Fruit fly (Drosophila melanogaster) whole organism, embryonic: ENCODE results near the gene Gr93a.

Experiments used
- Asciz ChIP-seq: fragments of 200-800 bp; sonication (Bioruptor generic); optimal IDR thresholded peaks from 2 replicates; lab custom pipeline; 2017; ENCODE audit warnings: missing biosample characterization, mild to moderate bottlenecking, missing genetic modification characterization, missing genetic modification reagents
- Atf3 ChIP-seq: fragments of 200-800 bp; sonication (Bioruptor generic); optimal IDR thresholded peaks from 3 replicates; lab custom pipeline; 2016; ENCODE audit warnings: missing biosample characterization, missing genetic modification characterization
- Atf6 ChIP-seq: fragments of 200-800 bp; sonication (Bioruptor generic); IDR thresholded peaks from 2 replicates; pipeline ENCODE4 v1.3.6; 2022; ENCODE audit warnings: missing biosample characterization, missing genetic modification characterization
- CG10274 ChIP-seq: fragments of 200-800 bp; sonication (Bioruptor generic); optimal IDR thresholded peaks from 3 replicates; lab custom pipeline; 2017; ENCODE audit warnings: missing biosample characterization, mild to moderate bottlenecking, missing genetic modification characterization
- CG10654 ChIP-seq: fragments of 200-800 bp; sonication (Bioruptor generic); optimal IDR thresholded peaks from 2 replicates; lab custom pipeline; 2016; ENCODE audit warnings: missing biosample characterization, missing genetic modification characterization
- CG13296 ChIP-seq: fragments of 200-800 bp; sonication (Bioruptor generic); optimal IDR thresholded peaks from 3 replicates; lab custom pipeline; 2018; ENCODE audit warnings: missing biosample characterization, mild to moderate bottlenecking, missing genetic modification characterization
- CG13424 ChIP-seq: fragments of 200-800 bp; sonication (Bioruptor generic); optimal IDR thresholded peaks from 2 replicates; lab custom pipeline; 2019; ENCODE audit warnings: missing biosample characterization, mild to moderate bottlenecking, missing genetic modification characterization, moderate library complexity
- CG15011 ChIP-seq: fragments of 200-800 bp; sonication (Bioruptor generic); optimal IDR thresholded peaks from 3 replicates; lab custom pipeline; 2018; ENCODE audit warnings: missing biosample characterization, mild to moderate bottlenecking, missing genetic modification characterization
- CG15601 ChIP-seq: fragments of 200-800 bp; sonication (Bioruptor generic); optimal IDR thresholded peaks from 3 replicates; lab custom pipeline; 2019; ENCODE audit warnings: missing biosample characterization, mild to moderate bottlenecking, missing genetic modification characterization, moderate library complexity
- CG1647 ChIP-seq: fragments of 200-800 bp; sonication (Bioruptor generic); optimal IDR thresholded peaks from 3 replicates; lab custom pipeline; 2016; ENCODE audit warnings: missing biosample characterization, missing genetic modification characterization
- CG17359 ChIP-seq: fragments of 200-800 bp; sonication (Bioruptor generic); optimal IDR thresholded peaks from 3 replicates; lab custom pipeline; 2018; ENCODE audit warnings: missing biosample characterization, mild to moderate bottlenecking, missing genetic modification characterization, moderate library complexity
- CG18011 ChIP-seq: fragments of 200-800 bp; sonication (Bioruptor generic); optimal IDR thresholded peaks from 2 replicates; lab custom pipeline; 2017; ENCODE audit warnings: missing biosample characterization, missing genetic modification characterization, mild to moderate bottlenecking, moderate library complexity, missing genotype
- CG30403 ChIP-seq: fragments of 200-800 bp; sonication (Bioruptor generic); optimal IDR thresholded peaks from 3 replicates; lab custom pipeline; 2016; ENCODE audit warnings: missing biosample characterization, missing genetic modification characterization
- CG32767 ChIP-seq: fragments of 200-800 bp; sonication (Bioruptor generic); IDR thresholded peaks from 2 replicates; pipeline ENCODE4 v1.3.6; 2022; ENCODE audit warnings: missing biosample characterization, missing genetic modification characterization
- CG3281 ChIP-seq: fragments of 200-800 bp; sonication (Bioruptor generic); optimal IDR thresholded peaks from 3 replicates; lab custom pipeline; 2017; ENCODE audit warnings: missing biosample characterization, mild to moderate bottlenecking, missing genetic modification characterization
- CG3847 ChIP-seq: fragments of 200-800 bp; sonication (Bioruptor generic); IDR thresholded peaks from 2 replicates; pipeline ENCODE4 v1.3.6; 2022; ENCODE audit warnings: missing biosample characterization, missing genetic modification characterization
- CG43689 ChIP-seq: fragments of 200-800 bp; sonication (Bioruptor generic); IDR thresholded peaks from 2 replicates; pipeline ENCODE4 v1.3.6; 2022; ENCODE audit warnings: missing biosample characterization, missing genetic modification characterization
- CG7372 ChIP-seq: fragments of 200-800 bp; sonication (Bioruptor generic); IDR thresholded peaks from 2 replicates; pipeline ENCODE4 v1.3.6; 2022; ENCODE audit warnings: missing biosample characterization, missing genetic modification characterization
- CG7963 ChIP-seq: fragments of 200-800 bp; sonication (Bioruptor generic); IDR thresholded peaks from 3 replicates; pipeline ENCODE4 v1.3.6; 2022; ENCODE audit warnings: missing biosample characterization, missing genetic modification characterization; ENCODE audit not compliant: partially characterized antibody
- CG8359 ChIP-seq: fragments of 200-800 bp; sonication (Bioruptor generic); optimal IDR thresholded peaks from 2 replicates; lab custom pipeline; 2017; ENCODE audit warnings: missing biosample characterization, mild to moderate bottlenecking, missing genetic modification characterization, borderline replicate concordance
- CG9215 ChIP-seq: fragments of 200-800 bp; sonication (Bioruptor generic); IDR thresholded peaks from 2 replicates; pipeline ENCODE4 v1.3.6; 2022; ENCODE audit warnings: missing biosample characterization, missing genetic modification characterization
- CG9797 ChIP-seq: fragments of 200-800 bp; sonication (Bioruptor generic); optimal IDR thresholded peaks from 3 replicates; lab custom pipeline; 2018; ENCODE audit warnings: missing biosample characterization, mild to moderate bottlenecking, missing genetic modification characterization
- CTCF ChIP-seq: fragments of 200-800 bp; sonication (Bioruptor generic); optimal IDR thresholded peaks from 2 replicates; lab custom pipeline; 2017; ENCODE audit warnings: missing biosample characterization, mild to moderate bottlenecking, missing genetic modification characterization, moderate library complexity
- E2f2 ChIP-seq: fragments of 200-800 bp; sonication (Bioruptor generic); IDR thresholded peaks from 2 replicates; pipeline ENCODE4 v1.3.6; 2022; ENCODE audit warnings: missing biosample characterization, missing genetic modification characterization
- HLH3B ChIP-seq: fragments of 200-800 bp; sonication (Bioruptor generic); IDR thresholded peaks from 2 replicates; pipeline ENCODE4 v1.3.6; 2022; ENCODE audit warnings: missing biosample characterization, missing genetic modification characterization
- Hmr ChIP-seq: fragments of 200-800 bp; sonication (Bioruptor generic); optimal IDR thresholded peaks from 3 replicates; lab custom pipeline; 2017; ENCODE audit warnings: mild to moderate bottlenecking, missing biosample characterization, missing genetic modification reagents, missing genetic modification characterization
- Lpt ChIP-seq: fragments of >200 bp; optimal IDR thresholded peaks from 2 replicates; lab custom pipeline; 2018; ENCODE audit warnings: missing biosample characterization, missing genetic modification characterization
- Oli ChIP-seq: fragments of 200-800 bp; sonication (Bioruptor generic); optimal IDR thresholded peaks from 2 replicates; lab custom pipeline; 2018; ENCODE audit warnings: missing biosample characterization, mild to moderate bottlenecking, missing genetic modification characterization, moderate library complexity
- Ptx1 ChIP-seq: fragments of 200-800 bp; sonication (Bioruptor generic); IDR thresholded peaks from 2 replicates; pipeline ENCODE4 v1.3.6; 2022; ENCODE audit warnings: missing biosample characterization, missing genetic modification characterization
- Side ChIP-seq: fragments of 200-800 bp; sonication (Bioruptor generic); optimal IDR thresholded peaks from 2 replicates; lab custom pipeline; 2016; ENCODE audit warnings: missing biosample characterization, missing genetic modification characterization
- ash1 ChIP-seq: fragments of 200-800 bp; sonication (Bioruptor generic); optimal IDR thresholded peaks from 2 replicates; lab custom pipeline; 2018; ENCODE audit warnings: missing biosample characterization, mild to moderate bottlenecking, missing genetic modification characterization
- ato ChIP-seq: fragments of 200-800 bp; sonication (Bioruptor generic); IDR thresholded peaks from 2 replicates; pipeline ENCODE4 v1.3.6; 2022; ENCODE audit warnings: missing biosample characterization, missing genetic modification characterization; ENCODE audit not compliant: partially characterized antibody
- bcd ChIP-seq: fragments of 200-800 bp; sonication (Bioruptor generic); optimal IDR thresholded peaks from 2 replicates; lab custom pipeline; 2017; ENCODE audit warnings: missing biosample characterization, mild to moderate bottlenecking, missing genetic modification characterization
- crc ChIP-seq: fragments of 200-800 bp; sonication (Bioruptor generic); optimal IDR thresholded peaks from 2 replicates; lab custom pipeline; 2016; ENCODE audit warnings: missing biosample characterization, missing genetic modification characterization
- ftz-f1 ChIP-seq: fragments of 200-800 bp; sonication (Bioruptor generic); optimal IDR thresholded peaks from 2 replicates; lab custom pipeline; 2016; ENCODE audit warnings: missing biosample characterization, missing genetic modification characterization
- hb ChIP-seq: fragments of 200-800 bp; sonication (Bioruptor generic); IDR thresholded peaks from 3 replicates; pipeline ENCODE4 v1.3.6; 2022; ENCODE audit warnings: missing biosample characterization, missing genetic modification characterization; ENCODE audit not compliant: partially characterized antibody
- kni ChIP-seq: fragments of 200-800 bp; sonication (Bioruptor generic); optimal IDR thresholded peaks from 3 replicates; lab custom pipeline; 2017; ENCODE audit warnings: mild to moderate bottlenecking, missing biosample characterization, missing genetic modification reagents, missing genetic modification characterization
- lab ChIP-seq: fragments of 200-800 bp; sonication (Bioruptor generic); optimal IDR thresholded peaks from 3 replicates; lab custom pipeline; 2017; ENCODE audit warnings: missing biosample characterization, missing genetic modification characterization, mild to moderate bottlenecking, moderate library complexity, missing genetic modification reagents
- nerfin-1 ChIP-seq: fragments of 200-800 bp; sonication (Bioruptor generic); optimal IDR thresholded peaks from 3 replicates; lab custom pipeline; 2019; ENCODE audit warnings: missing biosample characterization, mild to moderate bottlenecking, missing genetic modification characterization, moderate library complexity
- pita ChIP-seq: fragments of 200-800 bp; sonication (Bioruptor generic); optimal IDR thresholded peaks from 2 replicates; lab custom pipeline; 2017; ENCODE audit warnings: missing biosample characterization, mild to moderate bottlenecking, missing genetic modification characterization
- pros ChIP-seq: fragments of 200-800 bp; sonication (Bioruptor generic); optimal IDR thresholded peaks from 3 replicates; lab custom pipeline; 2019; ENCODE audit warnings: missing biosample characterization, mild to moderate bottlenecking, missing genetic modification characterization, moderate library complexity
- ro ChIP-seq: fragments of 200-800 bp; sonication (Bioruptor generic); IDR thresholded peaks from 2 replicates; pipeline ENCODE4 v1.3.6; 2022; ENCODE audit warnings: missing biosample characterization, missing genetic modification characterization
- row ChIP-seq: fragments of 200-800 bp; sonication (Bioruptor generic); IDR thresholded peaks from 3 replicates; pipeline ENCODE4 v1.3.6; 2022; ENCODE audit warnings: missing biosample characterization, missing genetic modification characterization
- salm ChIP-seq: fragments of 200-800 bp; sonication (Bioruptor generic); optimal IDR thresholded peaks from 2 replicates; lab custom pipeline; 2018; ENCODE audit warnings: missing biosample characterization, mild to moderate bottlenecking, missing genetic modification characterization
- sd ChIP-seq: fragments of 200-800 bp; sonication (Bioruptor generic); optimal IDR thresholded peaks from 3 replicates; lab custom pipeline; 2018; ENCODE audit warnings: missing biosample characterization, mild to moderate bottlenecking, missing genetic modification characterization, moderate library complexity
- sna ChIP-seq: fragments of 200-800 bp; sonication (Bioruptor generic); IDR thresholded peaks from 2 replicates; pipeline ENCODE4 v1.3.6; 2022; ENCODE audit warnings: missing biosample characterization, missing genetic modification characterization; ENCODE audit not compliant: partially characterized antibody
- tup ChIP-seq: fragments of 200-800 bp; sonication (Bioruptor generic); optimal IDR thresholded peaks from 2 replicates; lab custom pipeline; 2016; ENCODE audit warnings: missing biosample characterization, mild to moderate bottlenecking, missing genetic modification characterization, moderate library complexity
- zf30C ChIP-seq: fragments of 200-800 bp; sonication (Bioruptor generic); optimal IDR thresholded peaks from 3 replicates; lab custom pipeline; 2018; ENCODE audit warnings: missing biosample characterization, mild to moderate bottlenecking, missing genetic modification characterization
- zfh2 ChIP-seq: fragments of 200-800 bp; sonication (Bioruptor generic); optimal IDR thresholded peaks from 2 replicates; lab custom pipeline; 2016; ENCODE audit warnings: missing biosample characterization, missing genetic modification characterization

Gene Gr93a

dm6 chr3R:21862137-21862850 lies 30.0 kb downstream of the Gr93a start (continued):
- TF ChIP-seq CG3281 (GFP tag; lab: Kevin White, UChicago): peak; percentile 4
- peak; percentile 79 for TF ChIP-seq row (GFP tag; lab: Robert Waterston, UW)
- peak; percentile 90 for TF ChIP-seq CG30403 (GFP tag; lab: Kevin White, UChicago)
- TF ChIP-seq Asciz (GFP tag; lab: Kevin White, UChicago): peak; percentile 84
- TF ChIP-seq crc (GFP tag; lab: Kevin White, UChicago): no peak
- TF ChIP-seq CG1647 (GFP tag; lab: Kevin White, UChicago): peak; percentile 29
- peak; percentile 60 for TF ChIP-seq HLH3B (GFP tag; lab: Robert Waterston, UW)
- TF ChIP-seq CG7963 (GFP tag; lab: Robert Waterston, UW): no peak
- TF ChIP-seq nerfin-1: peak; percentile 79
- TF ChIP-seq CG17359 (tag; lab: Kevin White, UChicago): peak; percentile 81
- peak; percentile 55 for TF ChIP-seq bcd (GFP tag; lab: Kevin White, UChicago)
- peak; percentile 88 for TF ChIP-seq Oli
- peak; percentile 19 for TF ChIP-seq CTCF
- peak; percentile 48; the same call in 1 of the 2 replicates for TF ChIP-seq E2f2 (GFP tag; lab: Robert Waterston, UW)
- no peak for TF ChIP-seq zfh2 (GFP tag; lab: Kevin White, UChicago)
- TF ChIP-seq sd (tag; lab: Kevin White, UChicago): peak; percentile 16
- no peak for TF ChIP-seq CG9215 (GFP tag; lab: Robert Waterston, UW)
- TF ChIP-seq CG13424 (tag; lab: Kevin White, UChicago): peak; percentile 87
- 0 out of 2 replicates have a peak, but pooled peaks have one; percentile 16 for TF ChIP-seq CG43689 (GFP tag; lab: Robert Waterston, UW)
- peak; percentile 36 for TF ChIP-seq Side (GFP tag; lab: Kevin White, UChicago)
- TF ChIP-seq lab: peak; percentile 46
- peak; percentile 57 for TF ChIP-seq pros (GFP tag; lab: Kevin White, UChicago)
- TF ChIP-seq CG10654 (GFP tag; lab: Kevin White, UChicago): peak; percentile 44
- TF ChIP-seq Ptx1 (GFP tag; lab: Robert Waterston, UW): peak; percentile 72
- no peak for TF ChIP-seq CG13296 (GFP tag; lab: Kevin White, UChicago)
- TF ChIP-seq CG15011: no peak
- no peak for TF ChIP-seq pita (GFP tag; lab: Kevin White, UChicago)
- no peak for TF ChIP-seq sna (GFP tag; lab: Robert Waterston, UW)
- TF ChIP-seq CG15601 (tag; lab: Kevin White, UChicago): peak; percentile 91
- TF ChIP-seq CG8359: peak; percentile 51
- TF ChIP-seq ro (GFP tag; lab: Robert Waterston, UW): no peak
- peak; percentile 78 for TF ChIP-seq zf30C (GFP tag; lab: Kevin White, UChicago)
- TF ChIP-seq CG9797 (GFP tag; lab: Kevin White, UChicago): no peak
- TF ChIP-seq CG18011: no peak
- peak; percentile 39; the same call in 1 of the 2 replicates for TF ChIP-seq CG3847 (GFP tag; lab: Robert Waterston, UW)
- TF ChIP-seq kni (GFP tag; lab: Kevin White, UChicago): peak; percentile 65
- TF ChIP-seq ato (GFP tag; lab: Robert Waterston, UW): no peak
- no peak for TF ChIP-seq CG10274
- peak; percentile 13 for TF ChIP-seq Atf3 (GFP tag; lab: Kevin White, UChicago)
- no peak for TF ChIP-seq Lpt (GFP tag; lab: Kevin White, UChicago)
- TF ChIP-seq CG7372 (GFP tag; lab: Robert Waterston, UW): peak; percentile 52; the same call in 1 of the 2 replicates
- TF ChIP-seq Atf6 (GFP tag; lab: Robert Waterston, UW): peak; percentile 26; the same call in 1 of the 2 replicates
- peak; percentile 65 for TF ChIP-seq CG32767 (GFP tag; lab: Robert Waterston, UW)
- TF ChIP-seq hb: no peak
- no peak for TF ChIP-seq ash1 (GFP tag; lab: Kevin White, UChicago)
- peak; percentile 86 for TF ChIP-seq salm (tag; lab: Kevin White, UChicago)
- TF ChIP-seq tup (GFP tag; lab: Kevin White, UChicago): peak; percentile 47
- peak; percentile 54 for TF ChIP-seq Hmr (GFP tag; lab: Kevin White, UChicago)
- TF ChIP-seq ftz-f1 (GFP tag; lab: Kevin White, UChicago): no peak
